Worm (Caenorhabditis elegans): ENCODE measurements around the gene T16G1.4.

DNA sequence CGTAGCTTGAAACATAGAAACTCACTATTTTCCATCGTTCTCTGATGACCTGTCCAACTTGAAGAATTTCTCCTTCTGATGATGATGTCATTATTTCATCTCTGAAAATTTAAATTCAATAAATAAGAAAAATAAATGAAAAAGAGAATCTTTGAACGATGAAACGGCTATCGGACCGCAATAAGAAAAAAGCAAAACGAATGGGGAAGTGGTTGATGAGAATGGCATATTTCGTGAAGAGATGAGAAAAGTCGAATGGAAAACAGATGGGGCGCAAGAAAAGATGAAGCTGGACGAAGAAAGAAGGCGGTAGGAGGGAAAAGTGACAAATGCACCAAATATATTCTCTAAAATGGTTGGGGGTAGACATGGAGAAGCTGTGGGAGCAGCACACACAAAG lies 45.9 kb downstream of the T16G1.4 start, which contains the start of gene ttbk-7:
- TF ChIP-seq npax-4 (tag; optimal IDR thresholded peaks at IDR 0.05) (no peak), C38D4.7 (GFP tag; optimal IDR thresholded peaks at IDR 0.05) (no peak), unc-42 (tag; optimal IDR thresholded peaks at IDR 0.05) (peak; percentile 9), unc-55 (GFP tag; optimal IDR thresholded peaks at IDR 0.05) (no peak), pqm-1 (tag; optimal IDR thresholded peaks at IDR 0.05) (no peak), nhr-11 (tag; optimal IDR thresholded peaks at IDR 0.05) (no peak), rnt-1 (tag; optimal IDR thresholded peaks at IDR 0.05) (no peak), fkh-10 (GFP tag; optimal IDR thresholded peaks at IDR 0.05) (no peak), pros-1 (tag; optimal IDR thresholded peaks at IDR 0.05) (no peak), hlh-15 (tag; optimal IDR thresholded peaks at IDR 0.05) (no peak), ceh-19 (GFP tag; optimal IDR thresholded peaks at IDR 0.05) (no peak), madf-2 (tag; optimal IDR thresholded peaks at IDR 0.05) (no peak), ceh-14 (tag; optimal IDR thresholded peaks at IDR 0.05) (no peak)

Data from whole organism, late embryonic.